Fruit fly (Drosophila melanogaster): ENCODE measurements around the gene Dyrk2.

dm6 chr2L:14157993-14158392, 75.9 kb downstream of the Dyrk2 start:
- TF ChIP-seq Hr96 (GFP tag; optimal IDR thresholded peaks at IDR 0.05) (no peak), CG7045 (GFP tag; optimal IDR thresholded peaks at IDR 0.05) (no peak), Clk (GFP tag; optimal IDR thresholded peaks at IDR 0.05) (no peak), CG12768 (GFP tag; optimal IDR thresholded peaks at IDR 0.05) (no peak), CG1620 (GFP tag; optimal IDR thresholded peaks at IDR 0.05) (no peak), Mnt (GFP tag; optimal IDR thresholded peaks at IDR 0.05) (no peak), CG33017 (tag; optimal IDR thresholded peaks at IDR 0.05) (no peak), CG14711 (tag; optimal IDR thresholded peaks at IDR 0.05) (no peak), CG11617 (GFP tag; optimal IDR thresholded peaks at IDR 0.05) (no peak), CG7101 (tag; optimal IDR thresholded peaks at IDR 0.05) (no peak), cic (GFP tag; optimal IDR thresholded peaks at IDR 0.05) (no peak), bab1 (GFP tag; optimal IDR thresholded peaks at IDR 0.05) (no peak)
